Worm (Caenorhabditis elegans) whole organism, early embryonic: Measurements from ENCODE around the gene C56A3.5.

Experiments
- B0310.2 ChIP-seq: sonication (generic microtip); optimal IDR thresholded peaks from 2 replicates; lab custom pipeline; 2016; ENCODE audit warnings: mild to moderate bottlenecking, missing genetic modification characterization, missing compliant biosample characterization
- F13C5.2 ChIP-seq: sonication (generic microtip); optimal IDR thresholded peaks from 2 replicates; lab custom pipeline; 2017; ENCODE audit warnings: mild to moderate bottlenecking, missing genetic modification characterization, inconsistent platforms, missing compliant biosample characterization
- aly-1 ChIP-seq: sonication (generic microtip); optimal IDR thresholded peaks from 2 replicates; lab custom pipeline; 2016; ENCODE audit warnings: missing genetic modification characterization, missing compliant biosample characterization
- ama-1 ChIP-seq: fragments of 150-350 bp; optimal IDR thresholded peaks from 2 replicates; lab custom pipeline; 2014
- ceh-13 ChIP-seq: fragments of 200-800 bp; sonication (Bioruptor generic); optimal IDR thresholded peaks from 2 replicates; lab custom pipeline; 2018; ENCODE audit warnings: mild to moderate bottlenecking, missing genetic modification characterization, missing compliant biosample characterization
- ceh-36 ChIP-seq: sonication (generic microtip); optimal IDR thresholded peaks from 2 replicates; lab custom pipeline; 2016; ENCODE audit warnings: missing genetic modification characterization, inconsistent platforms, missing compliant biosample characterization
- ets-7 ChIP-seq: sonication (generic microtip); optimal IDR thresholded peaks from 2 replicates; lab custom pipeline; 2016; ENCODE audit warnings: missing genotype, missing genetic modification characterization, missing compliant biosample characterization
- flt-1 ChIP-seq: fragments of 200-800 bp; sonication (Bioruptor generic); IDR thresholded peaks from 2 replicates; pipeline ENCODE4 v1.3.6; 2022; ENCODE audit warnings: missing genetic modification characterization, missing compliant biosample characterization
- hmbx-1 ChIP-seq: sonication (generic microtip); optimal IDR thresholded peaks from 2 replicates; lab custom pipeline; 2016; ENCODE audit warnings: mild to moderate bottlenecking, missing genetic modification characterization, missing compliant biosample characterization
- hmg-4 ChIP-seq: fragments of 200-800 bp; sonication (Bioruptor generic); optimal IDR thresholded peaks from 2 replicates; lab custom pipeline; 2018; ENCODE audit warnings: mild to moderate bottlenecking, missing genetic modification characterization, missing compliant biosample characterization
- hnd-1 ChIP-seq: sonication (generic microtip); optimal IDR thresholded peaks from 2 replicates; lab custom pipeline; 2016; ENCODE audit warnings: missing genetic modification characterization, missing compliant biosample characterization
- pes-1 ChIP-seq: fragments of 200-800 bp; sonication (Bioruptor generic); IDR thresholded peaks from 2 replicates; pipeline ENCODE4 v1.3.6; 2022; ENCODE audit warnings: missing genetic modification reagents, missing genetic modification characterization, missing compliant biosample characterization
- scrt-1 ChIP-seq: fragments of 200-800 bp; sonication (Bioruptor generic); IDR thresholded peaks from 2 replicates; pipeline ENCODE4 v1.3.6; 2022; ENCODE audit warnings: missing genetic modification characterization, missing compliant biosample characterization
- sea-1 ChIP-seq: fragments of 200-800 bp; sonication (Bioruptor generic); conservative IDR thresholded peaks from 2 replicates; pipeline ENCODE4 v1.3.6; 2022; ENCODE audit warnings: missing genetic modification characterization, missing compliant biosample characterization
- tbx-11 ChIP-seq: fragments of 200-800 bp; sonication (Bioruptor generic); IDR thresholded peaks from 2 replicates; pipeline ENCODE4 v1.3.6; 2022; ENCODE audit warnings: missing genetic modification characterization, missing compliant biosample characterization
- tbx-37 ChIP-seq: fragments of 200-800 bp; sonication (Bioruptor generic); conservative IDR thresholded peaks from 2 replicates; pipeline ENCODE4 v1.3.6; 2022; ENCODE audit warnings: missing genetic modification reagents, missing genetic modification characterization, missing compliant biosample characterization
- tra-4 ChIP-seq: sonication (generic microtip); optimal IDR thresholded peaks from 2 replicates; lab custom pipeline; 2017; ENCODE audit warnings: missing genetic modification characterization, missing compliant biosample characterization

The C56A3.5 gene

ce11 chrV:13598370-13598769 lies 46.6 kb downstream of the C56A3.5 start:
- TF ChIP-seq ets-7 (tag; lab: Kevin White, UChicago) (no peak), tbx-37 (no peak), F13C5.2 (tag; lab: Kevin White, UChicago) (no peak), hmg-4 (GFP tag; lab: Kevin White, UChicago) (no peak), tbx-11 (GFP tag; lab: Robert Waterston, UW) (no peak), pes-1 (GFP tag; lab: Robert Waterston, UW) (no peak), ceh-36 (tag; lab: Kevin White, UChicago) (no peak), B0310.2 (tag; lab: Kevin White, UChicago) (no peak)

ce11 chrV:13600882-13601281 lies 49.1 kb downstream of the C56A3.5 start, which contains the start of gene rdy-2:
rdy-2 (minus strand) TSS chrV:13600982.
- TF ChIP-seq tra-4 (no peak), aly-1 (tag; lab: Kevin White, UChicago) (no peak), ceh-13 (GFP tag; lab: Kevin White, UChicago) (no peak), tbx-11 (GFP tag; lab: Robert Waterston, UW) (no peak), hmg-4 (GFP tag; lab: Kevin White, UChicago) (no peak), sea-1 (no peak), pes-1 (GFP tag; lab: Robert Waterston, UW) (no peak), flt-1 (GFP tag; lab: Robert Waterston, UW) (no peak), hmbx-1 (tag; lab: Kevin White, UChicago) (no peak), tbx-37 (no peak), F13C5.2 (tag; lab: Kevin White, UChicago) (no peak), ama-1 (no peak), ceh-36 (tag; lab: Kevin White, UChicago) (no peak), B0310.2 (tag; lab: Kevin White, UChicago) (no peak), hnd-1 (tag; lab: Kevin White, UChicago) (no peak), scrt-1 (GFP tag; lab: Robert Waterston, UW) (no peak)
